Fruit fly (Drosophila melanogaster): ENCODE data around the gene CG42445.

DNA sequence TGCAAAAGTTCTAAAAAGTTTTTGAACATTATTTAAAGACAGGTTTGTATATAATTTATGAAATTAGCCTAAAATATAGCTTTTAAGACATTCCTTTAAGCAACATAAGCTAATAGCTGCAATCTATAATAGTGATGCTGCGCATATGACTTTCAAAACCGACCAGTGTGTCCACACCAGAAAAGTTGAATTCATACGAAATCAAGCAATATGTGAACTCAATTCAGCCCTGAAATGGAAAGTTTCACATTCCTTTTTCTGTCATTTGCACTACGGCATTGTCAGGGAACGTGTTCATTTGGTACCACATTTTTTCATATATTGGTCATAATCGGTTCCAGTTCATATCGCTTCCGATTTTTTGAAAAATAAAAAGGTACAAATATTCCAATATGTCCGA, 49.8 kb downstream of the CG42445 start, which contains the start of gene fan:
- no peak for TF ChIP-seq Smox (GFP tag; optimal IDR thresholded peaks at IDR 0.05)
- no peak for TF ChIP-seq fd85E (GFP tag; optimal IDR thresholded peaks at IDR 0.05)
- no peak for TF ChIP-seq esn (GFP tag; optimal IDR thresholded peaks at IDR 0.05)
- TF ChIP-seq Hr39 (GFP tag; optimal IDR thresholded peaks at IDR 0.05) = no peak
- TF ChIP-seq CG6854 (GFP tag; optimal IDR thresholded peaks at IDR 0.05) = no peak
- no peak for TF ChIP-seq lz (GFP tag; optimal IDR thresholded peaks at IDR 0.05)
- no peak for TF ChIP-seq Eip78C (GFP tag)
- no peak for TF ChIP-seq CG3919 (GFP tag; optimal IDR thresholded peaks at IDR 0.05)

All from whole organism, prepupa.